Fruit fly (Drosophila melanogaster) whole organism, prepupa: ENCODE data around the gene tal-AA.

Source experiments
- CG10631 ChIP-seq: fragments of 200-800 bp; sonication (Bioruptor generic); optimal IDR thresholded peaks from 2 replicates; lab custom pipeline; 2016; ENCODE audit warnings: missing biosample characterization, missing genetic modification characterization
- CG10669 ChIP-seq: fragments of 200-800 bp; sonication (Bioruptor generic); optimal IDR thresholded peaks from 3 replicates; lab custom pipeline; 2018; ENCODE audit warnings: missing biosample characterization, mild to moderate bottlenecking, missing genetic modification characterization, moderate library complexity
- CG11294 ChIP-seq: fragments of 200-800 bp; sonication (Bioruptor generic); IDR thresholded peaks from 2 replicates; pipeline ENCODE4 v1.3.6; 2022; ENCODE audit warnings: missing biosample characterization, missing genetic modification characterization
- CG1621 ChIP-seq: fragments of 200-800 bp; sonication (Bioruptor generic); optimal IDR thresholded peaks from 3 replicates; lab custom pipeline; 2018; ENCODE audit warnings: missing biosample characterization, mild to moderate bottlenecking, missing genetic modification characterization
- CG31627 ChIP-seq: fragments of 200-800 bp; sonication (Bioruptor generic); optimal IDR thresholded peaks from 3 replicates; lab custom pipeline; 2016; ENCODE audit warnings: missing biosample characterization, missing genetic modification characterization
- CG32006 ChIP-seq: fragments of 200-800 bp; sonication (Bioruptor generic); optimal IDR thresholded peaks from 3 replicates; lab custom pipeline; 2017; ENCODE audit warnings: missing biosample characterization, mild to moderate bottlenecking, missing genetic modification characterization
- CG34406 ChIP-seq: fragments of 200-800 bp; sonication (Bioruptor generic); optimal IDR thresholded peaks from 3 replicates; lab custom pipeline; 2016; ENCODE audit warnings: missing biosample characterization, missing genetic modification characterization
- CG3919 ChIP-seq: fragments of 200-800 bp; sonication (Bioruptor generic); optimal IDR thresholded peaks from 3 replicates; lab custom pipeline; 2016; ENCODE audit warnings: missing biosample characterization, missing genetic modification characterization
- CG6163 ChIP-seq: fragments of 200-800 bp; sonication (Bioruptor generic); IDR thresholded peaks from 3 replicates; pipeline ENCODE4 v1.3.6; 2022; ENCODE audit warnings: missing biosample characterization, missing genetic modification characterization
- CG6276 ChIP-seq: fragments of 200-800 bp; sonication (Bioruptor generic); optimal IDR thresholded peaks from 2 replicates; lab custom pipeline; 2017; ENCODE audit warnings: missing biosample characterization, mild to moderate bottlenecking, missing genetic modification characterization
- CG6808 ChIP-seq: fragments of 200-800 bp; sonication (Bioruptor generic); optimal IDR thresholded peaks from 3 replicates; lab custom pipeline; 2017; ENCODE audit warnings: missing biosample characterization, missing genetic modification characterization, mild to moderate bottlenecking, moderate library complexity, missing genetic modification reagents
- CG6854 ChIP-seq: fragments of 200-800 bp; sonication (Bioruptor generic); optimal IDR thresholded peaks from 2 replicates; lab custom pipeline; 2017; ENCODE audit warnings: missing biosample characterization, mild to moderate bottlenecking, missing genetic modification characterization
- CG8319 ChIP-seq: fragments of 200-800 bp; sonication (Bioruptor generic); optimal IDR thresholded peaks from 3 replicates; lab custom pipeline; 2016; ENCODE audit warnings: missing biosample characterization, missing genetic modification characterization
- Eip75B ChIP-seq: fragments of 200-800 bp; sonication (Bioruptor generic); optimal IDR thresholded peaks from 3 replicates; lab custom pipeline; 2016; ENCODE audit warnings: missing biosample characterization, missing genetic modification characterization
- Eip78C ChIP-seq: fragments of 200-800 bp; sonication (Bioruptor generic); peaks from one replicate; lab custom pipeline; 2016; ENCODE audit warnings: missing biosample characterization, missing genetic modification characterization
- Eip93F ChIP-seq: fragments of 200-800 bp; sonication (Bioruptor generic); optimal IDR thresholded peaks from 2 replicates; lab custom pipeline; 2016; ENCODE audit warnings: missing biosample characterization, mild to moderate bottlenecking, missing genetic modification characterization
- Gug ChIP-seq: fragments of 200-800 bp; sonication (Bioruptor generic); IDR thresholded peaks from 2 replicates; pipeline ENCODE4 v1.3.6; 2022; ENCODE audit warnings: missing biosample characterization, missing genetic modification characterization
- Hr38 ChIP-seq: sonication (Bioruptor generic); optimal IDR thresholded peaks from 2 replicates; lab custom pipeline; 2016; ENCODE audit warnings: missing biosample characterization, missing genetic modification characterization
- Hr39 ChIP-seq: fragments of 200-800 bp; sonication (Bioruptor generic); optimal IDR thresholded peaks from 2 replicates; lab custom pipeline; 2016; ENCODE audit warnings: missing biosample characterization, missing genetic modification characterization
- Hr4 ChIP-seq: fragments of 200-800 bp; sonication (Bioruptor generic); optimal IDR thresholded peaks from 3 replicates; lab custom pipeline; 2016; ENCODE audit warnings: missing biosample characterization, missing genetic modification characterization
- Lpt ChIP-seq: fragments of 200-800 bp; sonication (Bioruptor generic); optimal IDR thresholded peaks from 3 replicates; lab custom pipeline; 2016; ENCODE audit warnings: missing biosample characterization, missing genetic modification characterization
- OdsH ChIP-seq: fragments of 200-800 bp; sonication (Bioruptor generic); optimal IDR thresholded peaks from 3 replicates; lab custom pipeline; 2016; ENCODE audit warnings: missing biosample characterization, missing genetic modification characterization
- Smox ChIP-seq: fragments of 200-800 bp; sonication (Bioruptor generic); optimal IDR thresholded peaks from 3 replicates; lab custom pipeline; 2016; ENCODE audit warnings: missing biosample characterization, missing genetic modification characterization
- Sox102F ChIP-seq: fragments of 200-800 bp; sonication (Bioruptor generic); optimal IDR thresholded peaks from 2 replicates; lab custom pipeline; 2016; ENCODE audit warnings: missing biosample characterization, mild to moderate bottlenecking, missing genetic modification characterization
- Sox14 ChIP-seq: fragments of 200-800 bp; sonication (Bioruptor generic); optimal IDR thresholded peaks from 3 replicates; lab custom pipeline; 2016; ENCODE audit warnings: missing biosample characterization, missing genetic modification characterization
- Sox15 ChIP-seq: fragments of 200-800 bp; sonication (Bioruptor generic); optimal IDR thresholded peaks from 3 replicates; lab custom pipeline; 2016; ENCODE audit warnings: missing biosample characterization, missing genetic modification characterization
- achi ChIP-seq: fragments of 200-800 bp; sonication (Bioruptor generic); optimal IDR thresholded peaks from 3 replicates; lab custom pipeline; 2016; ENCODE audit warnings: missing biosample characterization, missing genetic modification characterization
- cyc ChIP-seq: fragments of 200-800 bp; sonication (Bioruptor generic); optimal IDR thresholded peaks from 3 replicates; lab custom pipeline; 2016; ENCODE audit warnings: missing biosample characterization, missing genetic modification characterization
- dsx ChIP-seq: fragments of 200-800 bp; optimal IDR thresholded peaks from 3 replicates; lab custom pipeline; 2019; ENCODE audit warnings: missing biosample characterization, mild to moderate bottlenecking, missing genetic modification characterization, moderate library complexity; ENCODE audit not compliant: poor library complexity, severe bottlenecking
- eg ChIP-seq: fragments of 200-800 bp; sonication (Bioruptor generic); IDR thresholded peaks from 3 replicates; pipeline ENCODE4 v1.3.6; 2022; ENCODE audit warnings: missing biosample characterization, missing genetic modification characterization
- esn ChIP-seq: fragments of 200-800 bp; sonication (Bioruptor generic); optimal IDR thresholded peaks from 2 replicates; lab custom pipeline; 2016; ENCODE audit warnings: missing biosample characterization, mild to moderate bottlenecking, missing genetic modification characterization, moderate library complexity
- fd59A ChIP-seq: fragments of 200-800 bp; sonication (Bioruptor generic); optimal IDR thresholded peaks from 2 replicates; lab custom pipeline; 2017; ENCODE audit warnings: missing biosample characterization, mild to moderate bottlenecking, missing genetic modification characterization, missing genetic modification reagents
- fkh ChIP-seq: fragments of 200-800 bp; sonication (Bioruptor generic); optimal IDR thresholded peaks from 3 replicates; lab custom pipeline; 2017; ENCODE audit warnings: missing biosample characterization, mild to moderate bottlenecking, missing genetic modification characterization, moderate library complexity
- net ChIP-seq: fragments of 200-800 bp; sonication (Bioruptor generic); optimal IDR thresholded peaks from 3 replicates; lab custom pipeline; 2016; ENCODE audit warnings: missing biosample characterization, missing genetic modification characterization
- spab ChIP-seq: fragments of 200-800 bp; sonication (Bioruptor generic); optimal IDR thresholded peaks from 2 replicates; lab custom pipeline; 2017; ENCODE audit warnings: missing biosample characterization, mild to moderate bottlenecking, missing genetic modification characterization, missing genetic modification reagents
- ss ChIP-seq, 2 experiments: fragments of 200-800 bp; sonication (Bioruptor generic); optimal IDR thresholded peaks; 2 replicates in 1 of 2; 3 replicates in 1 of 2; lab custom pipeline; 2017 to 2018; ENCODE audit warnings: mild to moderate bottlenecking in 2 of 2, missing biosample characterization in 2 of 2, missing genetic modification characterization in 2 of 2, moderate library complexity in 1 of 2
- svp ChIP-seq: fragments of 200-800 bp; sonication (Bioruptor generic); peaks from one replicate; lab custom pipeline; 2016; ENCODE audit warnings: missing biosample characterization, missing genetic modification characterization
- topi ChIP-seq: fragments of 200-800 bp; sonication (Bioruptor generic); optimal IDR thresholded peaks from 3 replicates; lab custom pipeline; 2016; ENCODE audit warnings: missing biosample characterization, missing genetic modification characterization
- vri ChIP-seq: fragments of 200-800 bp; sonication (Bioruptor generic); optimal IDR thresholded peaks from 3 replicates; lab custom pipeline; 2016; ENCODE audit warnings: missing biosample characterization, mild to moderate bottlenecking, missing genetic modification characterization

The tal-AA gene

DNA sequence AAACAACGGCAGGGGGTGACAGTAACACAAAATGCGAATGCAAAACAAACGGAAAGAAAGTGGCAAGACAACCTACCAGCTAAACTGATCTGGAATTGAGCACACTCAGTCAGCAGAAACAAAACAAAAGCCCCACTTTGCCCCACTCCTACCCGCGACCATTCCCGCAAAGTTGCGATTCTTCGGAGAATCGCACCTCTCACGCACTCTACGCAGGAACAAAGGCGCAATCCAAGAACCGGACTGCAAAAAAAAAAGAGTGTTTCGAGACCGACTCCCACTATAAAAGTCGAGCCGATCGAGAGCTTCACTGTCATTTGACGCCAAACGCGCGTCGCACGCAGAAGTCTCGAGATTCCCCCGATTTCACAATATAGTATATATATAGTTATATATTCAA lies 45.7 kb upstream of the tal-AA start, which contains the start of gene Cht5:
Gene Cht5 (plus strand): TSS at position 311 of the 400 bp plus-strand sequence.
- TF ChIP-seq esn (GFP tag; lab: Kevin White, UChicago) (no peak), OdsH (GFP tag; lab: Kevin White, UChicago) (no peak), net (GFP tag; lab: Kevin White, UChicago) (no peak), CG10631 (no peak), Eip78C (peak; percentile 58), Eip75B (peak; percentile 0), Sox102F (GFP tag; lab: Kevin White, UChicago) (no peak), CG1621 (tag; lab: Kevin White, UChicago) (peak; percentile 75), Hr38 (GFP tag; lab: Kevin White, UChicago) (no peak), vri (GFP tag; lab: Kevin White, UChicago) (no peak), CG6854 (GFP tag; lab: Kevin White, UChicago) (no peak), eg (0 out of 3 replicates have a peak, but pooled peaks have one; percentile 10), Gug (GFP tag; lab: Robert Waterston, UW) (no peak), Eip93F (GFP tag; lab: Kevin White, UChicago) (no peak), ss (GFP tag; optimal IDR thresholded peaks at IDR 0.05; lab: Kevin White, UChicago) (peak in 1 of 2 experiments; percentile 36), cyc (GFP tag; lab: Kevin White, UChicago) (no peak), Hr39 (no peak), dsx (GFP tag; lab: Kevin White, UChicago) (peak; percentile 8), spab (GFP tag; lab: Kevin White, UChicago) (no peak), CG11294 (GFP tag; lab: Robert Waterston, UW) (no peak), svp (no peak), CG31627 (no peak), CG6276 (GFP tag; lab: Kevin White, UChicago) (no peak), CG3919 (GFP tag; lab: Kevin White, UChicago) (no peak), achi (GFP tag; lab: Kevin White, UChicago) (no peak), Sox14 (GFP tag; lab: Kevin White, UChicago) (peak; percentile 72), Lpt (GFP tag; lab: Kevin White, UChicago) (no peak), Hr4 (no peak), topi (GFP tag; lab: Kevin White, UChicago) (no peak), CG6808 (peak; percentile 16)

DNA sequence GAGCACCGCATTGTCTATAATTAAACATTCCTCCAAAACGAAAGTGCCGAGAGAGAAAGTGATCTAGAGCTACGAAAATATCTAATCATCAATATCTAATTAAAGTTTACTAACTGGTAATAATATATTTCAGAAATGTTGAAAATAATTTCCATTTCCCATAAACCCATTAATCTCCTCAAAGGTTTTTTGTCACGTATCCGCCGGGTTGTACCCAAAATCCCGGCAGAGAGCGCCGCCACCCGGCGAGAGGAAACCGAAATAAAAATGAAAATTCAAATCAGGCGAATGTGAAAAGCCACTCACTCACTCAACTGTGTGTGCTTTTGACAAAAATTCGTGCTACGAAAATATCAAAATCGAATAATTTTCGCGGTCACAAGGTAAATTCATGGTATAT lies 41.7 kb upstream of the tal-AA start, which contains the start of gene CG9297:
Gene CG9297 (plus strand): TSS at position 301 of the 400 bp plus-strand sequence.
- TF ChIP-seq Sox15 (no peak), vri (GFP tag; lab: Kevin White, UChicago) (no peak), Gug (GFP tag; lab: Robert Waterston, UW) (no peak), CG1621 (tag; lab: Kevin White, UChicago) (no peak), CG32006 (GFP tag; lab: Kevin White, UChicago) (no peak), CG31627 (no peak), topi (GFP tag; lab: Kevin White, UChicago) (no peak)

DNA sequence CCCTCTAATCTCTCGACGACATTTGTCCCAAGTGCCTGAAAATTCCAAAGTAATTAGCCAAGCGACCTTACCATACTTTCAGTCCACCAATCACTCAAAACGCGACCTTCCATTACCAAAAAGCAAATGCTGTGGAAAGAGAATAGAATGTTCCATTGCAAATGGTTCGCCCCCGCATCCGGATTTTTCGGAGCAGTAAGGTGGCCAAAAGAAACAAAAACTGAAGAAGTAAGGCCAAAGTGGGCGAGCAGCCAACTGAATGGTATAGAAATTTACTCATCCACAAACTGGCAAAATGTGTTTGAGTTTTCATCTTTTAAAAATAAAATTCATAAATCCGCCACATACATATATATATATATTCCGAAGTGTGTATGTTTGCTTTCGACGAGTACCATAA lies 39.6 kb upstream of the tal-AA start:
- no peak for TF ChIP-seq Smox (GFP tag; lab: Kevin White, UChicago)
- TF ChIP-seq vri (GFP tag; lab: Kevin White, UChicago), result no peak
- TF ChIP-seq Gug (GFP tag; lab: Robert Waterston, UW), result no peak
- TF ChIP-seq CG8319, result no peak
- TF ChIP-seq CG10669 (GFP tag; lab: Kevin White, UChicago), result no peak
- TF ChIP-seq CG34406 (GFP tag; lab: Kevin White, UChicago), result no peak
- TF ChIP-seq fd59A, result no peak
- no peak for TF ChIP-seq CG6854 (GFP tag; lab: Kevin White, UChicago)
- no peak for TF ChIP-seq fkh (GFP tag; lab: Kevin White, UChicago)
- no peak for TF ChIP-seq esn (GFP tag; lab: Kevin White, UChicago)
- TF ChIP-seq spab (GFP tag; lab: Kevin White, UChicago), result no peak
- TF ChIP-seq CG6163, result no peak
- TF ChIP-seq dsx (GFP tag; lab: Kevin White, UChicago), result no peak
- TF ChIP-seq, all 60 proteins: peak for 0
